Fruit fly (Drosophila melanogaster) whole organism, embryonic: Measurements from ENCODE around the gene puc.
A peak's percentile ranks its signal among the peaks of the same experiment; 100 is the strongest.

ENCODE experiments used
- Awh ChIP-seq: fragments of 200-800 bp; sonication (Bioruptor generic); IDR thresholded peaks from 2 replicates; pipeline ENCODE4, ENCODE4 v1.3.6; 2022; ENCODE audit warnings: missing biosample characterization, missing genetic modification characterization
- CG10147 ChIP-seq: fragments of 200-800 bp; sonication (Bioruptor generic); optimal IDR thresholded peaks from 2 replicates; lab custom pipeline; 2019; ENCODE audit warnings: missing biosample characterization, mild to moderate bottlenecking, missing genetic modification characterization, moderate library complexity
- CG11247 ChIP-seq: fragments of 200-800 bp; sonication (Bioruptor generic); IDR thresholded peaks from 2 replicates; pipeline ENCODE4 v1.3.6; 2022; ENCODE audit warnings: missing biosample characterization, missing genetic modification characterization
- CG11504 ChIP-seq: fragments of 200-800 bp; sonication (Bioruptor generic); optimal IDR thresholded peaks from 3 replicates; lab custom pipeline; 2019; ENCODE audit warnings: missing biosample characterization, mild to moderate bottlenecking, missing genetic modification characterization, moderate library complexity
- CG12155 ChIP-seq: fragments of 200-800 bp; sonication (Bioruptor generic); optimal IDR thresholded peaks from 3 replicates; lab custom pipeline; 2016; ENCODE audit warnings: missing biosample characterization, missing genetic modification characterization
- CG13123 ChIP-seq: fragments of 200-800 bp; sonication (Bioruptor generic); optimal IDR thresholded peaks from 2 replicates; lab custom pipeline; 2016; ENCODE audit warnings: missing biosample characterization, missing genetic modification characterization
- CG14014 ChIP-seq: fragments of 200-800 bp; sonication (Bioruptor generic); IDR thresholded peaks from 2 replicates; pipeline ENCODE4 v1.3.6; 2022; ENCODE audit warnings: missing biosample characterization, missing genetic modification characterization
- CG17612 ChIP-seq: fragments of 200-800 bp; sonication (Bioruptor generic); IDR thresholded peaks from 2 replicates; pipeline ENCODE4 v1.3.6; 2022; ENCODE audit warnings: missing biosample characterization, missing genetic modification characterization
- CG18011 ChIP-seq: fragments of 200-800 bp; sonication (Bioruptor generic); optimal IDR thresholded peaks from 2 replicates; lab custom pipeline; 2017; ENCODE audit warnings: missing biosample characterization, missing genetic modification characterization, mild to moderate bottlenecking, moderate library complexity, missing genotype
- CG2120 ChIP-seq: fragments of 200-800 bp; sonication (Bioruptor generic); optimal IDR thresholded peaks from 3 replicates; lab custom pipeline; 2016; ENCODE audit warnings: missing biosample characterization, missing genetic modification characterization
- CG2202 ChIP-seq: fragments of 200-800 bp; sonication (Bioruptor generic); optimal IDR thresholded peaks from 2 replicates; lab custom pipeline; 2018; ENCODE audit warnings: missing biosample characterization, mild to moderate bottlenecking, missing genetic modification characterization
- CG4360 ChIP-seq: fragments of 200-800 bp; sonication (Bioruptor generic); IDR thresholded peaks from 2 replicates; pipeline ENCODE4 v1.3.6; 2022; ENCODE audit warnings: missing biosample characterization, missing genetic modification characterization
- CG4617 ChIP-seq: fragments of 200-800 bp; sonication (Bioruptor generic); optimal IDR thresholded peaks from 3 replicates; lab custom pipeline; 2016; ENCODE audit warnings: missing biosample characterization, missing genetic modification characterization, borderline replicate concordance
- Deaf1 ChIP-seq: fragments of 200-800 bp; optimal IDR thresholded peaks from 3 replicates; lab custom pipeline; 2019; ENCODE audit warnings: missing biosample characterization, mild to moderate bottlenecking, missing genetic modification characterization, moderate library complexity
- Eip74EF ChIP-seq, 2 experiments: fragments of 200-800 bp in 1 of 2; fragments of >200 bp in 1 of 2; sonication (Bioruptor generic) in 1 of 2; optimal IDR thresholded peaks; 2 replicates each; lab custom pipeline; 2017 to 2019; ENCODE audit warnings: missing biosample characterization in 2 of 2, missing genetic modification characterization in 2 of 2, mild to moderate bottlenecking in 1 of 2, moderate library complexity in 1 of 2
- Hey ChIP-seq: fragments of 200-800 bp; sonication (Bioruptor generic); optimal IDR thresholded peaks from 3 replicates; lab custom pipeline; 2018; ENCODE audit warnings: missing biosample characterization, mild to moderate bottlenecking, missing genetic modification characterization
- Med ChIP-seq: fragments of 200-800 bp; sonication (Bioruptor generic); peaks from one replicate; lab custom pipeline; 2016; ENCODE audit warnings: missing biosample characterization, missing genetic modification characterization, mild to moderate bottlenecking, inconsistent platforms, moderate library complexity
- Nf-YB ChIP-seq: fragments of 200-800 bp; sonication (Bioruptor generic); optimal IDR thresholded peaks from 3 replicates; lab custom pipeline; 2019; ENCODE audit warnings: missing biosample characterization, mild to moderate bottlenecking, missing genetic modification characterization, moderate library complexity
- Nf-YC ChIP-seq: fragments of 200-800 bp; optimal IDR thresholded peaks from 3 replicates; lab custom pipeline; 2019; ENCODE audit warnings: missing biosample characterization, mild to moderate bottlenecking, missing genetic modification characterization, moderate library complexity
- Opbp ChIP-seq: fragments of 200-800 bp; sonication (Bioruptor generic); IDR thresholded peaks from 3 replicates; pipeline ENCODE4 v1.3.6; 2022; ENCODE audit warnings: missing biosample characterization, missing genetic modification characterization; ENCODE audit not compliant: partially characterized antibody
- Pdp1 ChIP-seq, 2 experiments: fragments of 200-800 bp; sonication (Bioruptor generic); optimal IDR thresholded peaks; 3 replicates each; lab custom pipeline; 2016; ENCODE audit warnings: missing biosample characterization in 2 of 2, missing genetic modification characterization in 2 of 2, mild to moderate bottlenecking in 1 of 2, moderate library complexity in 1 of 2
- Scr ChIP-seq: fragments of 200-800 bp; sonication (Bioruptor generic); IDR thresholded peaks from 2 replicates; pipeline ENCODE4 v1.3.6; 2022; ENCODE audit warnings: missing biosample characterization, missing genetic modification characterization; ENCODE audit not compliant: partially characterized antibody
- abd-A ChIP-seq: fragments of 200-800 bp; sonication (Bioruptor generic); optimal IDR thresholded peaks from 3 replicates; lab custom pipeline; 2019; ENCODE audit warnings: missing biosample characterization, mild to moderate bottlenecking, missing genetic modification characterization, moderate library complexity
- ap ChIP-seq: fragments of 200-800 bp; sonication (Bioruptor generic); IDR thresholded peaks from 2 replicates; pipeline ENCODE4 v1.3.6; 2022; ENCODE audit warnings: missing biosample characterization, missing genetic modification characterization
- ash1 ChIP-seq: fragments of 200-800 bp; sonication (Bioruptor generic); optimal IDR thresholded peaks from 2 replicates; lab custom pipeline; 2018; ENCODE audit warnings: missing biosample characterization, mild to moderate bottlenecking, missing genetic modification characterization
- ato ChIP-seq: fragments of 200-800 bp; sonication (Bioruptor generic); IDR thresholded peaks from 2 replicates; pipeline ENCODE4 v1.3.6; 2022; ENCODE audit warnings: missing biosample characterization, missing genetic modification characterization; ENCODE audit not compliant: partially characterized antibody
- chif ChIP-seq, 2 experiments: fragments of 200-800 bp; sonication (Bioruptor generic); optimal IDR thresholded peaks; 3 replicates each; lab custom pipeline; 2016; ENCODE audit warnings: missing biosample characterization in 2 of 2, missing genetic modification characterization in 2 of 2
- grn ChIP-seq: fragments of 200-800 bp; sonication (Bioruptor generic); optimal IDR thresholded peaks from 3 replicates; lab custom pipeline; 2017; ENCODE audit warnings: missing biosample characterization, missing genetic modification characterization
- gsb-n ChIP-seq: fragments of 200-800 bp; sonication (Bioruptor generic); optimal IDR thresholded peaks from 3 replicates; lab custom pipeline; 2018; ENCODE audit warnings: missing biosample characterization, mild to moderate bottlenecking, missing genetic modification characterization
- knrl ChIP-seq: fragments of 200-800 bp; sonication (Bioruptor generic); IDR thresholded peaks from 3 replicates; pipeline ENCODE4 v1.3.6; 2022; ENCODE audit warnings: missing biosample characterization, missing genetic modification characterization; ENCODE audit not compliant: partially characterized antibody
- lbe ChIP-seq: fragments of 200-800 bp; sonication (Bioruptor generic); optimal IDR thresholded peaks from 2 replicates; lab custom pipeline; 2016; ENCODE audit warnings: missing biosample characterization, mild to moderate bottlenecking, missing genetic modification characterization
- lmd ChIP-seq: fragments of 200-800 bp; sonication (Bioruptor generic); IDR thresholded peaks from 2 replicates; pipeline ENCODE4 v1.3.6; 2022; ENCODE audit warnings: missing biosample characterization, missing genetic modification characterization
- mam ChIP-seq: fragments of 200-800 bp; sonication (Bioruptor generic); optimal IDR thresholded peaks from 3 replicates; lab custom pipeline; 2016; ENCODE audit warnings: missing biosample characterization, missing genetic modification characterization
- oc ChIP-seq: fragments of 200-800 bp; sonication (Bioruptor generic); optimal IDR thresholded peaks from 2 replicates; lab custom pipeline; 2018; ENCODE audit warnings: missing biosample characterization, mild to moderate bottlenecking, missing genetic modification characterization, moderate library complexity
- otp ChIP-seq: fragments of 200-800 bp; sonication (Bioruptor generic); IDR thresholded peaks from 3 replicates; pipeline ENCODE4, ENCODE4 v1.3.6; 2022; ENCODE audit warnings: missing biosample characterization, missing genetic modification characterization
- pan ChIP-seq, 4 experiments: fragments of >200 bp in 3 of 4; fragments of 200-800 bp in 1 of 4; sonication (Bioruptor generic) in 1 of 4; optimal IDR thresholded peaks in 3 of 4; IDR thresholded peaks in 1 of 4; 2 replicates each; pipeline versions ENCODE4 v1.3.6 to Lab custom; 2017 to 2022; ENCODE audit warnings: missing biosample characterization in 2 of 4, missing genetic modification characterization in 2 of 4, mixed read lengths in 1 of 4
- pita ChIP-seq: fragments of 200-800 bp; sonication (Bioruptor generic); optimal IDR thresholded peaks from 2 replicates; lab custom pipeline; 2017; ENCODE audit warnings: missing biosample characterization, mild to moderate bottlenecking, missing genetic modification characterization
- sc ChIP-seq, 3 experiments: fragments of >200 bp in 2 of 3; fragments of 200-800 bp in 1 of 3; sonication (Bioruptor generic) in 1 of 3; optimal IDR thresholded peaks; 2 replicates in 2 of 3; 3 replicates in 1 of 3; lab custom pipeline; 2017; ENCODE audit warnings: mild to moderate bottlenecking in 1 of 3, missing biosample characterization in 1 of 3, missing genetic modification characterization in 1 of 3, missing genetic modification reagents in 1 of 3
- sens ChIP-seq: fragments of 200-800 bp; sonication (Bioruptor generic); peaks from one replicate; lab custom pipeline; 2016; ENCODE audit warnings: missing biosample characterization, missing genetic modification characterization
- tgo ChIP-seq: fragments of 200-800 bp; sonication (Bioruptor generic); IDR thresholded peaks from 3 replicates; pipeline ENCODE4 v1.3.6; 2022; ENCODE audit warnings: missing biosample characterization, missing genetic modification characterization
- unc-4 ChIP-seq: fragments of 200-800 bp; sonication (Bioruptor generic); IDR thresholded peaks from 2 replicates; pipeline ENCODE4 v1.3.6; 2022; ENCODE audit warnings: missing biosample characterization, missing genetic modification characterization; ENCODE audit not compliant: partially characterized antibody
- vvl ChIP-seq: fragments of 200-800 bp; sonication (Bioruptor generic); IDR thresholded peaks from 2 replicates; pipeline ENCODE4 v1.3.6; 2022; ENCODE audit warnings: missing biosample characterization, missing genetic modification characterization

puc gene

DNA sequence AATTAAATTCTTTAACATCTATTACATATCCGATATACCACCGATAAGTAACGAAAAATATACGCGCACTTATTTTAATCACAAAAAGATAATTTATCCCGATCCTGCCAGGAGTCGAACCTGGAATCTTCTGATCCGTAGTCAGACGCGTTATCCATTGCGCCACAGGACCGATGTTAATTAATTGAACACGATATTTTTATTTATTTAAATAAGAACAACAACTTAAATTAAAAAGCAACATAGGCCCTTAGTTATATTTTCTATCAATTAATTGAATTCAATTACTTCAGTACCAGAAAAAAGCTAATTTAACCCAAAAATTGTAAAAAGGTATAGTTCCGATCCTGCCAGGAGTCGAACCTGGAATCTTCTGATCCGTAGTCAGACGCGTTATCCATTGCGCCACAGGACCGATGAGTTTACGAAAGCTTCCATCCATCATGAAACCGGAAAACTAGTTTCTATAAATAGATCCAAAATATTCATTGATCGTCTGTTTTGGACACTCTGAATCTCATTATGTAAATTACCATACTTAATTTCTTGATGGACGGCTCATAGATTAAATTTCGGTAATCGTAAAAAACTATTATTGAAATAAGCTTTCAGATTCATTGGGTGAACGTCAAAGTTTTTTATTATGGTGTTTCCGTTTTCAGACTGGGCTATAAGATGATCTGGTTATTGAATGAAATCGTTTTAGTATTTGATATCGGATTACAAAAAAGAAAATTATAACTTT, 35.7 kb downstream of the puc start (continued):
- TF ChIP-seq Scr (GFP tag; lab: Robert Waterston, UW) (peak; percentile 72), CG14014 (GFP tag; lab: Robert Waterston, UW) (no peak), tgo (GFP tag; lab: Robert Waterston, UW) (no peak)

DNA sequence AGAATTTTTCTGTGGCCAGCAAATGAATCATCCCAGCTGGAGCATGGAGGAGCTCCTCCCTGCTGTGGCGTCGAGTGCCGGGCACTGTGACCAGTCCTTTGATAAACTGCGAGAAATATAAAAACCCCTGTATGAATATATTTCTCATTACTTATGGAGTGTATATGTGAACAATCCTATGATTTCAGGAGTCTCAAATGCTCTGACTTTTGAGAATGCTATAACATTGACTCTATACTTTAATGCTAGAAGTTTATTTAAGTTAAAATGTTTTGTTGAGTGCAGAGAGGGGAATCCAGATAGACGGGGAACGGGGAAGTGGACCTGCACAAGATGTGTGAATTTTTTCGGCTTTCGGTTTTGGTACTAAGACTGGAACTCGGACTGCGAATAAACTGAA, 37.0 kb downstream of the puc start:
- TF ChIP-seq Hey (tag; lab: Kevin White, UChicago) (no peak), lbe (GFP tag; lab: Kevin White, UChicago) (peak; percentile 60)

- TF ChIP-seq Nf-YC, result peak; percentile 30
- TF ChIP-seq oc, result peak; percentile 21
- TF ChIP-seq vvl, result peak; percentile 29; the same call in 1 of the 2 replicates
- no peak for TF ChIP-seq lmd (GFP tag; lab: Robert Waterston, UW)
- TF ChIP-seq Nf-YB, result peak; percentile 83
- peak; percentile 95 for TF ChIP-seq grn (GFP tag; lab: Kevin White, UChicago)
- no peak for TF ChIP-seq CG11504
- TF ChIP-seq Awh (GFP tag; lab: Robert Waterston, UW), result 0 out of 2 replicates have a peak, but pooled peaks have one; percentile 30
- peak; percentile 17 for TF ChIP-seq abd-A (tag; lab: Kevin White, UChicago)
- 0 out of 2 replicates have a peak, but pooled peaks have one; percentile 37 for TF ChIP-seq CG4360 (GFP tag; lab: Robert Waterston, UW)
These were observed 40.6 kb downstream of the puc start for dm6 chr3R:8145764-8146163.

DNA sequence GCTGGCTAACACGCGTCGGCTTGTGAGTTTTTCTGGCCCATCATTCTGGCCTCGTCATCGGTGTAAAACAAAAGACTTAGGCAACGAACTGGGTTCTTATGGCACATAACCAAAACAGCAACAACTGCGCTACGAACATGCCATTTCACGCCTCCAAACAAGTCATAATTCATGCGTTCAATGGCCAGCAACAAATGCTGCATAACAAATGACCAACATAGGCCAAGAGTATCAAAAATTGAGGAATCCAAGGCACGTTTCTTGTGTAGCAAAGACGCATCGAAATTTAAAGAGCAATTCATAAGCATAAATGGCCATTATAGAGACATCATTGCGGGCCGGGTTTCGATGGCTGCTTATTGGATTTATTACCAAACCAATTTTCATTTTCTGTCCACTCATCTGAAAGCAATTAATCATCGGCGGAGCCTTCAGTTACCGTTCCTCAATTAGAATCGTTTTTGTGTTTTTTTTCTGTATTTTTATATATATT, 41.8 kb downstream of the puc start:
- no peak for TF ChIP-seq Deaf1 (tag; lab: Kevin White, UChicago)
- peak; percentile 4 for TF ChIP-seq sens (GFP tag; lab: Kevin White, UChicago)
- no peak for TF ChIP-seq CG10147
- TF ChIP-seq vvl, result peak; percentile 55; the same call in 1 of the 2 replicates
- no peak for TF ChIP-seq pita (GFP tag; lab: Kevin White, UChicago)
- no peak for TF ChIP-seq sc (optimal IDR thresholded peaks at IDR 0.05; lab: Kevin White, UChicago)
- TF ChIP-seq sc (GFP tag; optimal IDR thresholded peaks at IDR 0.05; lab: Kevin White, UChicago), result no peak
- no peak for TF ChIP-seq Opbp
- no peak for TF ChIP-seq gsb-n
- no peak for TF ChIP-seq Pdp1 (GFP tag; optimal IDR thresholded peaks at IDR 0.05; lab: Kevin White, UChicago)
- TF ChIP-seq knrl (GFP tag; lab: Robert Waterston, UW), result no peak
- TF ChIP-seq CG12155 (GFP tag; lab: Kevin White, UChicago), result no peak
- TF ChIP-seq CG18011 (GFP tag; lab: Kevin White, UChicago), result no peak
- TF ChIP-seq CG2120 (GFP tag; lab: Kevin White, UChicago), result no peak
- TF ChIP-seq pan (optimal IDR thresholded peaks at IDR 0.05; lab: Kevin White, UChicago), result no peak
- no peak for TF ChIP-seq pan (GFP tag; optimal IDR thresholded peaks at IDR 0.05 in 1 of 2, IDR thresholded peaks at IDR 0.05 in 1 of 2)
- TF ChIP-seq CG13123 (GFP tag; lab: Kevin White, UChicago), result no peak
- TF ChIP-seq chif (GFP tag; optimal IDR thresholded peaks at IDR 0.05; lab: Kevin White, UChicago), result no peak
- TF ChIP-seq unc-4, result no peak
- no peak for TF ChIP-seq ash1 (GFP tag; lab: Kevin White, UChicago)
- no peak for TF ChIP-seq mam (GFP tag; lab: Kevin White, UChicago)
- peak; percentile 48; the same call in 1 of the 2 replicates for TF ChIP-seq CG11247 (GFP tag; lab: Robert Waterston, UW)
- TF ChIP-seq ato (GFP tag; lab: Robert Waterston, UW), result no peak
- no peak for TF ChIP-seq otp
- TF ChIP-seq Med (GFP tag; lab: Kevin White, UChicago), result peak; percentile 19
- TF ChIP-seq CG17612, result no peak
- no peak for TF ChIP-seq CG4617 (GFP tag; lab: Kevin White, UChicago)
- TF ChIP-seq Eip74EF (GFP tag; optimal IDR thresholded peaks at IDR 0.05; lab: Kevin White, UChicago), result no peak
- no peak for TF ChIP-seq CG2202 (tag; lab: Kevin White, UChicago)
- no peak for TF ChIP-seq ap (GFP tag; lab: Robert Waterston, UW)
